Fruit fly (Drosophila melanogaster) whole organism, adult: Measurements from ENCODE around the gene Septin4.

Experiments used
- CG11617 ChIP-seq: fragments of 200-800 bp; sonication (Bioruptor generic); optimal IDR thresholded peaks from 2 replicates; lab custom pipeline; 2017; ENCODE audit warnings: mild to moderate bottlenecking, missing biosample characterization, missing genetic modification reagents, missing genetic modification characterization
- CG12768 ChIP-seq: fragments of 200-800 bp; sonication (Bioruptor generic); optimal IDR thresholded peaks from 2 replicates; lab custom pipeline; 2017; ENCODE audit warnings: missing biosample characterization, missing genetic modification characterization, mild to moderate bottlenecking, moderate library complexity, missing genetic modification reagents
- CG14711 ChIP-seq: fragments of 200-800 bp; sonication (Bioruptor generic); optimal IDR thresholded peaks from 2 replicates; lab custom pipeline; 2018; ENCODE audit warnings: missing biosample characterization, mild to moderate bottlenecking, missing genetic modification characterization, moderate library complexity
- CG1620 ChIP-seq: fragments of 200-800 bp; sonication (Bioruptor generic); optimal IDR thresholded peaks from 2 replicates; lab custom pipeline; 2016; ENCODE audit warnings: missing biosample characterization, missing genetic modification characterization
- CG33017 ChIP-seq: fragments of 200-800 bp; sonication (Bioruptor generic); optimal IDR thresholded peaks from 2 replicates; lab custom pipeline; 2018; ENCODE audit warnings: missing biosample characterization, mild to moderate bottlenecking, missing genetic modification characterization, moderate library complexity
- CG5204 ChIP-seq: fragments of 200-800 bp; sonication (Bioruptor generic); optimal IDR thresholded peaks from 2 replicates; lab custom pipeline; 2016; ENCODE audit warnings: missing biosample characterization, missing genetic modification characterization
- CG7045 ChIP-seq: fragments of 200-800 bp; sonication (Bioruptor generic); optimal IDR thresholded peaks from 2 replicates; lab custom pipeline; 2017; ENCODE audit warnings: missing biosample characterization, mild to moderate bottlenecking, missing genetic modification characterization
- CG7101 ChIP-seq: fragments of 200-800 bp; sonication (Bioruptor generic); optimal IDR thresholded peaks from 2 replicates; lab custom pipeline; 2018; ENCODE audit warnings: missing biosample characterization, mild to moderate bottlenecking, missing genetic modification characterization, moderate library complexity
- Clk ChIP-seq: fragments of 200-800 bp; sonication (Bioruptor generic); optimal IDR thresholded peaks from 2 replicates; lab custom pipeline; 2017; ENCODE audit warnings: missing biosample characterization, missing genetic modification characterization
- Crg-1 ChIP-seq: fragments of 200-800 bp; sonication (Bioruptor generic); optimal IDR thresholded peaks from 2 replicates; lab custom pipeline; 2016; ENCODE audit warnings: missing biosample characterization, missing genetic modification characterization
- Hr96 ChIP-seq: fragments of 200-800 bp; sonication (Bioruptor generic); optimal IDR thresholded peaks from 2 replicates; lab custom pipeline; 2016; ENCODE audit warnings: missing biosample characterization, missing genetic modification characterization
- Mnt ChIP-seq: fragments of 200-800 bp; sonication (Bioruptor generic); optimal IDR thresholded peaks from 2 replicates; lab custom pipeline; 2016; ENCODE audit warnings: missing biosample characterization, mild to moderate bottlenecking, missing genetic modification characterization
- bab1 ChIP-seq: fragments of 200-800 bp; sonication (Bioruptor generic); optimal IDR thresholded peaks from 3 replicates; lab custom pipeline; 2019; ENCODE audit warnings: missing biosample characterization, mild to moderate bottlenecking, missing genetic modification characterization, moderate library complexity
- cic ChIP-seq: fragments of 200-800 bp; sonication (Bioruptor generic); optimal IDR thresholded peaks from 2 replicates; lab custom pipeline; 2017; ENCODE audit warnings: missing biosample characterization, mild to moderate bottlenecking, missing genetic modification characterization, moderate library complexity
- cnc ChIP-seq, 2 experiments: fragments of >200 bp; optimal IDR thresholded peaks; 2 replicates each; lab custom pipeline; 2017
- kay ChIP-seq: fragments of 200-800 bp; sonication (Bioruptor generic); peaks from one replicate; lab custom pipeline; 2016; ENCODE audit warnings: missing biosample characterization, missing genetic modification characterization, borderline replicate concordance
- ovo ChIP-seq: fragments of 200-800 bp; sonication (Bioruptor generic); optimal IDR thresholded peaks from 2 replicates; lab custom pipeline; 2016; ENCODE audit warnings: missing biosample characterization, missing genetic modification characterization
- pad ChIP-seq: fragments of 200-800 bp; sonication (Bioruptor generic); optimal IDR thresholded peaks from 3 replicates; lab custom pipeline; 2017; ENCODE audit warnings: missing biosample characterization, missing genetic modification characterization, mild to moderate bottlenecking, moderate library complexity, missing genetic modification reagents
- tj ChIP-seq: fragments of 200-800 bp; sonication (Bioruptor generic); optimal IDR thresholded peaks from 3 replicates; lab custom pipeline; 2017; ENCODE audit warnings: missing biosample characterization, mild to moderate bottlenecking, missing genetic modification characterization, moderate library complexity
- toe ChIP-seq: fragments of 200-800 bp; sonication (Bioruptor generic); optimal IDR thresholded peaks from 2 replicates; lab custom pipeline; 2016; ENCODE audit warnings: missing biosample characterization, missing genetic modification characterization

Gene Septin4

DNA sequence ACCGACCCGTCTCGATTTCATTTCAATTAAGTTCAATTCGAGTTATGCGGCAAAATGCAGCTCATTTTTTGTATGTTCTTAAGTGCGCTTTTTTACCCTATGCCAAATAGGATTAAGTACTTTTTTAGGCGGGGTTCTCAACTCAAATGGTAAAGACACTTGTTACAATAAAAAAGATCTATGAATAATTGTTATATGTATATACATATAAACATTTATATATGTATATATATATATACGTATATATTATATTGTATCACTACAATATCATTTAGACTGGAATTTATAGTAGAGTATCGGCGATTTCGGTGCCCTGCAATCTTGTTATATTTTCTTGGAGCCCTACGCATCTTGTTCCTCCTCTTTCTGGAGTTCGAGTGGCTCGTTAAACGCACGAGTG, 5.0 kb downstream of the Septin4 start:
- TF ChIP-seq CG7045 (GFP tag; lab: Kevin White, UChicago) = no peak
- TF ChIP-seq CG14711 (tag; lab: Kevin White, UChicago) = no peak
- no peak for TF ChIP-seq Mnt (GFP tag; lab: Kevin White, UChicago)
- no peak for TF ChIP-seq CG11617 (GFP tag; lab: Kevin White, UChicago)
- no peak for TF ChIP-seq CG7101 (tag; lab: Kevin White, UChicago)
- TF ChIP-seq pad (GFP tag; lab: Kevin White, UChicago) = no peak
- no peak for TF ChIP-seq tj (GFP tag; lab: Kevin White, UChicago)
- TF ChIP-seq CG12768 = no peak
- TF ChIP-seq cic (GFP tag; lab: Kevin White, UChicago) = no peak
- no peak for TF ChIP-seq cnc (optimal IDR thresholded peaks at IDR 0.05; lab: Kevin White, UChicago)
- TF ChIP-seq Crg-1 = no peak
- no peak for TF ChIP-seq bab1 (GFP tag; lab: Kevin White, UChicago)
- no peak for TF ChIP-seq Hr96
- TF ChIP-seq toe = no peak
- TF ChIP-seq CG5204 (GFP tag; lab: Kevin White, UChicago) = no peak

DNA sequence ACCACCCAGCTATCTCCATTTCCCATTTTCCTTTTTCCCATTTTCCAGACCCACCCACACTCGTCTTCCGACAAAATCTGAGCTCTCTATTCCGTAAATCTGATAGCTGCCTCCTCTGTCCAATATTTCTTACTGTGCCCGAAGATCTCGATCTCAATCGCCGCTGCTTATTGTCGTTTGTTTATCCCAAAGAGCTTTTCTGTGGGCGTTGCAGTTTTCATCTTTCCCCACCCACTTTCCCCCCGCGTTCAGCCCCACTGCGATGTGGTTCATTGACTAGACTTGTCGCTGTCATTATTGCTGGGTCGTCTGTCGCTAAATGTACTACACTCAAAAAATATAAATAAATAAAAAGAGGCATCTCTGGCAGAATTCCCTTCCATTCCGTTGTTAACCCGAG, 5.6 kb downstream of the Septin4 start:
- TF ChIP-seq kay (GFP tag; lab: Kevin White, UChicago) (no peak), pad (GFP tag; lab: Kevin White, UChicago) (no peak), Crg-1 (no peak), tj (GFP tag; lab: Kevin White, UChicago) (peak; percentile 56)

DNA sequence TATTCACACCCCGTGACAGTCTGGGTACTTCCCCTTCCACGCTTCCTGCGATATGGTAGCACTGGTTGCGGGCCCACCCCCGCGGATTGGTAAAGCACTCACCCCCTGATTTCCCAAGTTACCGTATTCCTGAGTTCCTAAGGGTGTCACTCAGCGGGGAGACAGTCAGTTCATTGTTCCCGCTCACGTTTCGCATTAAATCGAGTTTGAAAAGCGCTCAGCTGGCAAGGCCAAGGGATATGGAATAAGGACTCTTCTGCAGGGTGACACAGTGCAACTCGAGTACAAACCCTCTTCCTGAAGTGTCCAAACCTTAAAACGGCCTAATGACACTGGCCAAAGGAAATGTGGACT, 6.9 kb downstream of the Septin4 start:
- TF ChIP-seq tj (GFP tag; lab: Kevin White, UChicago) = no peak
- no peak for TF ChIP-seq Mnt (GFP tag; lab: Kevin White, UChicago)
- TF ChIP-seq CG14711 (tag; lab: Kevin White, UChicago) = no peak
- no peak for TF ChIP-seq CG7101 (tag; lab: Kevin White, UChicago)
- TF ChIP-seq pad (GFP tag; lab: Kevin White, UChicago) = no peak
- TF ChIP-seq cnc (optimal IDR thresholded peaks at IDR 0.05; lab: Kevin White, UChicago) = no peak
- no peak for TF ChIP-seq CG7045 (GFP tag; lab: Kevin White, UChicago)
- TF ChIP-seq cic (GFP tag; lab: Kevin White, UChicago) = no peak
- no peak for TF ChIP-seq Hr96
- no peak for TF ChIP-seq Clk (GFP tag; lab: Kevin White, UChicago)
- TF ChIP-seq CG1620 (GFP tag; lab: Kevin White, UChicago) = no peak
- no peak for TF ChIP-seq ovo (GFP tag; lab: Kevin White, UChicago)

dm6 chrX:16687400-16688105, 7.4 kb downstream of the Septin4 start:
- no peak for TF ChIP-seq Mnt (GFP tag; lab: Kevin White, UChicago)
- no peak for TF ChIP-seq ovo (GFP tag; lab: Kevin White, UChicago)
- TF ChIP-seq toe = peak; percentile 25

DNA sequence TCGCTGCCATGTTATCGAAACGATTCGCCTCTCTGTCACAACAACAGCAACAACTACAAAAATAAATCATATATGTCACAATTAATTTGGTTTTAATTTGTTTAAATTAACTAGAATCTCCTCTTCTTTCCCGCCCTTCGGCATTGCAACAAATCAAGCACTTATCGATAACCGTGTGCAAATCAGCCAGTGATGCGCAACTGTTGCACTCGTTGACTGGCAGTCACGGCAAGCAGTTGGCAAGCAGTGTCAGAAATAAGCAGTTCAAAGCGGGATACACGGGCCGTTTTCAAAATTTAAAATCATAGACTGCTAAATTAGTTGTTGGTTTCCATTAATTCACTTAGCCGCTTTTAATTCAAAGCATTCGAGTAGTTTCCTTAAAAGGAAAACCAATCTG, 11.2 kb downstream of the Septin4 start, which contains the start of gene Axs:
Gene Axs, minus strand, starts transcription at position 131 of the 400 bp plus-strand sequence.
- TF ChIP-seq cnc (optimal IDR thresholded peaks at IDR 0.05; lab: Kevin White, UChicago) (no peak), pad (GFP tag; lab: Kevin White, UChicago) (no peak), bab1 (GFP tag; lab: Kevin White, UChicago) (no peak), CG7101 (tag; lab: Kevin White, UChicago) (no peak), CG1620 (GFP tag; lab: Kevin White, UChicago) (no peak)

- no peak for TF ChIP-seq CG33017 (tag; lab: Kevin White, UChicago)
- TF ChIP-seq Mnt (GFP tag; lab: Kevin White, UChicago) = no peak
- TF ChIP-seq tj (GFP tag; lab: Kevin White, UChicago) = no peak
- no peak for TF ChIP-seq CG14711 (tag; lab: Kevin White, UChicago)
Measured at dm6 chrX:16678845-16679347, 16.1 kb downstream of the Septin4 start, which contains the start of the genes CG13010 and sing. TSS of gene CG13010 (minus strand) at chrX:16678945. TSS of gene sing (plus strand) at chrX:16679297.

- TF ChIP-seq CG11617 (GFP tag; lab: Kevin White, UChicago) = peak; percentile 9
- TF ChIP-seq CG7101 (tag; lab: Kevin White, UChicago) = peak; percentile 55
- TF ChIP-seq ovo (GFP tag; lab: Kevin White, UChicago) = no peak
- peak; percentile 7 for TF ChIP-seq CG14711 (tag; lab: Kevin White, UChicago)
Measured at dm6 chrX:16677163-16677562, 17.8 kb downstream of the Septin4 start.
